Fruit fly (Drosophila melanogaster): ENCODE data around the gene CG7156.

dm6 chr3R:18197802-18198148 is 44.2 kb downstream of the CG7156 start:
- TF ChIP-seq CG8478 (optimal IDR thresholded peaks at IDR 0.05), result no peak
- no peak for TF ChIP-seq CTCF (optimal IDR thresholded peaks at IDR 0.05)
